Worm (Caenorhabditis elegans) whole organism, early embryonic: ENCODE results near the gene Y62H9A.13.

ENCODE experiments used
- B0310.2 ChIP-seq: sonication (generic microtip); optimal IDR thresholded peaks from 2 replicates; lab custom pipeline; 2016; ENCODE audit warnings: mild to moderate bottlenecking, missing genetic modification characterization, missing compliant biosample characterization
- F13C5.2 ChIP-seq: sonication (generic microtip); optimal IDR thresholded peaks from 2 replicates; lab custom pipeline; 2017; ENCODE audit warnings: mild to moderate bottlenecking, missing genetic modification characterization, inconsistent platforms, missing compliant biosample characterization
- aly-1 ChIP-seq: sonication (generic microtip); optimal IDR thresholded peaks from 2 replicates; lab custom pipeline; 2016; ENCODE audit warnings: missing genetic modification characterization, missing compliant biosample characterization
- ama-1 ChIP-seq: fragments of 150-350 bp; optimal IDR thresholded peaks from 2 replicates; lab custom pipeline; 2014
- ceh-13 ChIP-seq: fragments of 200-800 bp; sonication (Bioruptor generic); optimal IDR thresholded peaks from 2 replicates; lab custom pipeline; 2018; ENCODE audit warnings: mild to moderate bottlenecking, missing genetic modification characterization, missing compliant biosample characterization
- ceh-36 ChIP-seq: sonication (generic microtip); optimal IDR thresholded peaks from 2 replicates; lab custom pipeline; 2016; ENCODE audit warnings: missing genetic modification characterization, inconsistent platforms, missing compliant biosample characterization
- ets-7 ChIP-seq: sonication (generic microtip); optimal IDR thresholded peaks from 2 replicates; lab custom pipeline; 2016; ENCODE audit warnings: missing genotype, missing genetic modification characterization, missing compliant biosample characterization
- flt-1 ChIP-seq: fragments of 200-800 bp; sonication (Bioruptor generic); IDR thresholded peaks from 2 replicates; pipeline ENCODE4 v1.3.6; 2022; ENCODE audit warnings: missing genetic modification characterization, missing compliant biosample characterization
- hmbx-1 ChIP-seq: sonication (generic microtip); optimal IDR thresholded peaks from 2 replicates; lab custom pipeline; 2016; ENCODE audit warnings: mild to moderate bottlenecking, missing genetic modification characterization, missing compliant biosample characterization
- hmg-4 ChIP-seq: fragments of 200-800 bp; sonication (Bioruptor generic); optimal IDR thresholded peaks from 2 replicates; lab custom pipeline; 2018; ENCODE audit warnings: mild to moderate bottlenecking, missing genetic modification characterization, missing compliant biosample characterization
- hnd-1 ChIP-seq: sonication (generic microtip); optimal IDR thresholded peaks from 2 replicates; lab custom pipeline; 2016; ENCODE audit warnings: missing genetic modification characterization, missing compliant biosample characterization
- pes-1 ChIP-seq: fragments of 200-800 bp; sonication (Bioruptor generic); IDR thresholded peaks from 2 replicates; pipeline ENCODE4 v1.3.6; 2022; ENCODE audit warnings: missing genetic modification reagents, missing genetic modification characterization, missing compliant biosample characterization
- scrt-1 ChIP-seq: fragments of 200-800 bp; sonication (Bioruptor generic); IDR thresholded peaks from 2 replicates; pipeline ENCODE4 v1.3.6; 2022; ENCODE audit warnings: missing genetic modification characterization, missing compliant biosample characterization
- sea-1 ChIP-seq: fragments of 200-800 bp; sonication (Bioruptor generic); conservative IDR thresholded peaks from 2 replicates; pipeline ENCODE4 v1.3.6; 2022; ENCODE audit warnings: missing genetic modification characterization, missing compliant biosample characterization
- tbx-11 ChIP-seq: fragments of 200-800 bp; sonication (Bioruptor generic); IDR thresholded peaks from 2 replicates; pipeline ENCODE4 v1.3.6; 2022; ENCODE audit warnings: missing genetic modification characterization, missing compliant biosample characterization
- tbx-37 ChIP-seq: fragments of 200-800 bp; sonication (Bioruptor generic); conservative IDR thresholded peaks from 2 replicates; pipeline ENCODE4 v1.3.6; 2022; ENCODE audit warnings: missing genetic modification reagents, missing genetic modification characterization, missing compliant biosample characterization
- tra-4 ChIP-seq: sonication (generic microtip); optimal IDR thresholded peaks from 2 replicates; lab custom pipeline; 2017; ENCODE audit warnings: missing genetic modification characterization, missing compliant biosample characterization

Gene Y62H9A.13

DNA sequence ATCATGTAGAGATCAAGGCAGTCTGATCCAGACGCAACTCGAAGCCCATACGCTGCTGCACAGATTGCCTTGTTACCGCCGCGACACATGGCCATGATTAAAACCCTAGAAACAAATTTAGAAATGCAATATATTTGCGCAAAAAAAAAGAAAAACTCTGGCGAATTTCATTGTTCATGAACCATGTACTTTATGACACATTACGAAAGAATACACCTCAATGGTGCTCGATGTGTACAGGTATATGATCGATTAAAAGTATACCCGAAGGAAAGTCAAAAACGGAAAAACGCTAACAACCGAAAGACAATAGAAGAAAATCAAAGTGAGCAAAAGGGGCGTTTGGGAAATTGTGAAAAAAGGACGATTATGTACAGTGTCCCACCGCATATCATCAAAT lies 24.5 kb upstream of the Y62H9A.13 start, which contains the start of gene Y62H9A.8:
Y62H9A.8 (minus strand) TSS at position 101 of the 400 bp plus-strand sequence.
- no peak for TF ChIP-seq B0310.2 (tag; lab: Kevin White, UChicago)
- TF ChIP-seq ceh-13 (GFP tag; lab: Kevin White, UChicago), result no peak
- no peak for TF ChIP-seq ama-1 (lab: Kevin White, UChicago)
- TF ChIP-seq ceh-36, result no peak
- no peak for TF ChIP-seq hmg-4
- TF ChIP-seq hnd-1 (tag; lab: Kevin White, UChicago), result no peak

DNA sequence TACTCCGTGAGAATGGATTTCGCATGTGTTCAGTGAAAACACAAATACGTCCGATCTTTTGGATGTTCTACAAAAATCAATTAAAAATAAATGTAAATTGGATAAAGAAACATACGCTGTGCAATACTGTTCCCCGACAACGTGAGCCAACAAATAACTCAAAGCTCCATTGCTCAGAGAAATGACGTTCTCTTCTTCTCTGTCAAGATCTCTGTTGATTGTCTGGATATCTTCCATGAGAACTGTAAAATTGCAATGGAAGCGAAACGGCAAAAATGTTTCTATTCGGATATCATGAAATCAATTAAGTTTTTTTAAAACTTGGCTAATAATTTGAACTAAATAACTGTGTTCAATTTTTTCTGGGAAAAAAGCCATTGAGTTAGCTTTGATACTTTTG lies 20.1 kb upstream of the Y62H9A.13 start:
- no peak for TF ChIP-seq tbx-11
- TF ChIP-seq hnd-1 (tag; lab: Kevin White, UChicago), result no peak
- no peak for TF ChIP-seq scrt-1
- TF ChIP-seq B0310.2 (tag; lab: Kevin White, UChicago), result no peak
- TF ChIP-seq pes-1 (GFP tag; lab: Robert Waterston, UW), result no peak
- no peak for TF ChIP-seq ceh-36
- no peak for TF ChIP-seq hmbx-1 (tag; lab: Kevin White, UChicago)
- TF ChIP-seq hmg-4, result no peak
- TF ChIP-seq sea-1 (GFP tag; lab: Robert Waterston, UW), result no peak
- TF ChIP-seq ets-7, result no peak
- no peak for TF ChIP-seq tbx-37 (GFP tag; lab: Robert Waterston, UW)

- TF ChIP-seq flt-1 (no peak), ceh-13 (GFP tag; lab: Kevin White, UChicago) (no peak), hmg-4 (no peak), sea-1 (GFP tag; lab: Robert Waterston, UW) (no peak), ama-1 (lab: Kevin White, UChicago) (no peak), hnd-1 (tag; lab: Kevin White, UChicago) (no peak), tra-4 (no peak), aly-1 (tag; lab: Kevin White, UChicago) (no peak), tbx-37 (GFP tag; lab: Robert Waterston, UW) (no peak), ets-7 (no peak), hmbx-1 (tag; lab: Kevin White, UChicago) (no peak), ceh-36 (no peak), scrt-1 (no peak), F13C5.2 (tag; lab: Kevin White, UChicago) (no peak), B0310.2 (tag; lab: Kevin White, UChicago) (no peak)
Observed at ce11 chrX:11898040-11898439, 18.8 kb upstream of the Y62H9A.13 start, which contains the start of gene Y62H9A.9. Gene Y62H9A.9, minus strand, starts transcription at chrX:11898140.

ce11 chrX:11899031-11899430 lies 17.8 kb upstream of the Y62H9A.13 start:
- TF ChIP-seq B0310.2 (tag; lab: Kevin White, UChicago), result no peak

- TF ChIP-seq hmbx-1 (tag; lab: Kevin White, UChicago) (no peak), tbx-37 (GFP tag; lab: Robert Waterston, UW) (no peak), hmg-4 (no peak), F13C5.2 (tag; lab: Kevin White, UChicago) (no peak), aly-1 (tag; lab: Kevin White, UChicago) (no peak)
Observed at ce11 chrX:11902661-11903060, 14.1 kb upstream of the Y62H9A.13 start, which contains the start of gene Y62H9A.10. Gene Y62H9A.10, minus strand, starts transcription at chrX:11902761.

DNA sequence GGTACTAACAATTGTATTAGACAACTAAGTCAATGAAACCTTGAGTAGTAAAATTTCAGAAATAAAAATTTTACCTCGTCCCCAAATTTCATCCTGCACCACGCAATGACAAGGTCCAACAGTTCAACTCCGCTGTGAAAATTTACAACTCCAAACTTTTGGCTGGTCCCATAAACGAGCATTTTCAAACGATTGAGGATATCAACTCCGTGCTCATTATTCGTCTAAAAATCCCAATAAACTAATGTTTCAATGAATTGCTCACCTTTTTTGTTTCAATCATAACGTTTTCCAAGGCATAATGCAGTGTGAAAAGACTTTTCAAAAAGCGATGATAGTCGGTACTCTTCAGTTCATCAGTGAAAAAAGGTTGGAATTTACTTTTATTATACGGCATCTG lies 10.2 kb upstream of the Y62H9A.13 start:
- TF ChIP-seq sea-1 (GFP tag; lab: Robert Waterston, UW) (no peak), tbx-11 (no peak), pes-1 (GFP tag; lab: Robert Waterston, UW) (no peak), aly-1 (tag; lab: Kevin White, UChicago) (no peak), ama-1 (lab: Kevin White, UChicago) (no peak), F13C5.2 (tag; lab: Kevin White, UChicago) (no peak), tra-4 (no peak), scrt-1 (no peak), ets-7 (no peak), hnd-1 (tag; lab: Kevin White, UChicago) (no peak), tbx-37 (GFP tag; lab: Robert Waterston, UW) (no peak), hmg-4 (no peak), ceh-36 (no peak), B0310.2 (tag; lab: Kevin White, UChicago) (no peak), hmbx-1 (tag; lab: Kevin White, UChicago) (no peak), flt-1 (no peak), ceh-13 (GFP tag; lab: Kevin White, UChicago) (no peak)

- no peak for TF ChIP-seq tra-4
Observed at ce11 chrX:11907263-11907662, 9.5 kb upstream of the Y62H9A.13 start, which contains the start of gene Y62H9A.11. Gene Y62H9A.11, minus strand, starts transcription at chrX:11907363.

DNA sequence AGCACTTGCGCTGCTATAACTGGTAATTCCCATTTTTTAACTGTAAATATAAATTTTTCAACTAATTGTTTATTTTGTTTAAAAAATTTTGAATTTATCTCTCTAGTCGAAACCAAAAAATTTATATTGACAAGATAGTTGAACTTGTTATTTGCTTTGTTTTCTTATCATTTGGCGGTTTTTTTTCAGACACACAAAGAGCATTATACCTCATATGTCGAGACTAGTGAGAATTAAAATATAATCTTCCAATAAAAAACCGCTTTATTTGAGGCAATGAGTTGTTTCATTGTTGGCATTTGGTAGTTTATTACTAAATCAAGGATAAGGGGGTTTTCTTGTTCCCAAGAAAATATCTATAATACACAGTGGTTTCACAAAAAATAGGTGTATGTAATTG lies 8.6 kb upstream of the Y62H9A.13 start:
- TF ChIP-seq tbx-11 (no peak), F13C5.2 (tag; lab: Kevin White, UChicago) (no peak), pes-1 (GFP tag; lab: Robert Waterston, UW) (no peak), flt-1 (no peak), sea-1 (GFP tag; lab: Robert Waterston, UW) (no peak), ama-1 (lab: Kevin White, UChicago) (no peak)

- no peak for TF ChIP-seq tbx-37 (GFP tag; lab: Robert Waterston, UW)
- no peak for TF ChIP-seq sea-1 (GFP tag; lab: Robert Waterston, UW)
Observed at ce11 chrX:11909168-11909567, 7.6 kb upstream of the Y62H9A.13 start.
